Worm (Caenorhabditis elegans) whole organism, mixed stage, embryonic: ENCODE measurements around the gene F41G3.10.

Source experiments
- M03D4.4 ChIP-seq: sonication (generic microtip); optimal IDR thresholded peaks from 2 replicates; lab custom pipeline; 2017; ENCODE audit warnings: mild to moderate bottlenecking, missing genetic modification characterization, missing compliant biosample characterization
- blmp-1 ChIP-seq: fragments of 150-350 bp; optimal IDR thresholded peaks from 2 replicates; lab custom pipeline; 2014; ENCODE audit warnings: missing biosample characterization, missing genetic modification characterization
- elt-1 ChIP-seq: sonication (generic microtip); optimal IDR thresholded peaks from 2 replicates; lab custom pipeline; 2017; ENCODE audit warnings: missing genetic modification characterization, mild to moderate bottlenecking, missing compliant biosample characterization, antibody characterized with exemption, moderate library complexity, borderline replicate concordance; ENCODE audit not compliant: insufficient read depth
- lin-13 ChIP-seq: fragments of 150-350 bp; optimal IDR thresholded peaks from 2 replicates; lab custom pipeline; 2014; ENCODE audit warnings: missing biosample characterization, missing genetic modification characterization
- mab-5 ChIP-seq: fragments of 150-350 bp; optimal IDR thresholded peaks from 2 replicates; lab custom pipeline; 2014; ENCODE audit warnings: missing biosample characterization, missing genetic modification characterization
- mep-1 ChIP-seq: fragments of 150-350 bp; optimal IDR thresholded peaks from 2 replicates; lab custom pipeline; 2017; ENCODE audit warnings: missing biosample characterization, missing genetic modification reagents, missing genetic modification characterization, inconsistent platforms
- nhr-12 ChIP-seq: fragments of 150-350 bp; optimal IDR thresholded peaks from 2 replicates; lab custom pipeline; 2014; ENCODE audit warnings: missing biosample characterization, missing genetic modification characterization
- nhr-28 ChIP-seq: fragments of 150-350 bp; optimal IDR thresholded peaks from 2 replicates; lab custom pipeline; 2014; ENCODE audit warnings: missing biosample characterization, missing genetic modification characterization
- pha-4 ChIP-seq: fragments of 150-350 bp; optimal IDR thresholded peaks from 2 replicates; lab custom pipeline; 2018; ENCODE audit warnings: missing biosample characterization, missing genetic modification reagents, missing genetic modification characterization
- sem-2 ChIP-seq: fragments of 200-800 bp; sonication (Bioruptor generic); optimal IDR thresholded peaks from 2 replicates; lab custom pipeline; 2018; ENCODE audit warnings: mild to moderate bottlenecking, missing genetic modification characterization, missing compliant biosample characterization
- snpc-4 ChIP-seq: fragments of 150-350 bp; optimal IDR thresholded peaks from 2 replicates; lab custom pipeline; 2014; ENCODE audit warnings: missing biosample characterization, missing genetic modification characterization
- unc-39 ChIP-seq: fragments of 150-350 bp; optimal IDR thresholded peaks from 2 replicates; lab custom pipeline; 2014; ENCODE audit warnings: missing biosample characterization, missing genetic modification characterization
- unc-62 ChIP-seq: fragments of 150-350 bp; optimal IDR thresholded peaks from 2 replicates; lab custom pipeline; 2014; ENCODE audit warnings: missing biosample characterization, missing genetic modification reagents, missing genetic modification characterization

DNA sequence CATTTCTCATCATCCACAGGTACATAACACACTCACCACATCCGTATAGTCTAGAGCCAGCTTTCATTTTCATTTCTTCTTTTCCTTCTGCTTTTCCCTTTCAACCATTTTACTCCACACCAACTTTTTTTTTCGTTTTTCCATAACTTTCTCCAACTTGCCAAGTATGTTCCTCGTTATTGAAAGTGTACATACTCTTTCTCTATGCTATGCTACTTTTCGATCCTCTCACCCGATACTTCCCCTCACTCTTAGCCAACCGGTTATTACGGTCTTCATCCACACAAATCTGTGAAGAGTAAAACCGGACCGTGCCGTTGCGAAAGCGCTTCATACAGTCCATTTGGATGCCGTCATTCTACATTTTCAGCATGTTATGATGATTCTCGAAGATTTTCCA lies 42.6 kb upstream of the F41G3.10 start, which contains the start of gene T13C2.2:
- TF ChIP-seq nhr-12 (tag; lab: Kevin White, UChicago), result no peak
- no peak for TF ChIP-seq blmp-1 (tag; lab: Kevin White, UChicago)
- TF ChIP-seq unc-62 (GFP tag; lab: Kevin White, UChicago), result no peak
- TF ChIP-seq sem-2 (GFP tag; lab: Kevin White, UChicago), result no peak
- no peak for TF ChIP-seq nhr-28 (tag; lab: Kevin White, UChicago)
- TF ChIP-seq unc-39 (tag; lab: Kevin White, UChicago), result no peak
- no peak for TF ChIP-seq pha-4
- no peak for TF ChIP-seq mep-1 (tag; lab: Kevin White, UChicago)
- no peak for TF ChIP-seq M03D4.4 (tag; lab: Kevin White, UChicago)
- TF ChIP-seq snpc-4 (tag; lab: Kevin White, UChicago), result no peak
- no peak for TF ChIP-seq elt-1 (tag; lab: Kevin White, UChicago)
- TF ChIP-seq lin-13, result no peak
- no peak for TF ChIP-seq mab-5
